Worm (Caenorhabditis elegans) whole organism, L4/young adult: Measurements from ENCODE around the gene F49F1.4.
A peak's percentile ranks its signal among the peaks of the same experiment; 100 is the strongest.
"Not testable (repeated sequence)": the region's sequence is repeated elsewhere in the genome, so short reads cannot be mapped to it uniquely, and the experiment has no call there.

Source experiments
- W03F9.2 ChIP-seq: fragments of 150-350 bp; optimal IDR thresholded peaks from 2 replicates; lab custom pipeline; 2014; ENCODE audit warnings: missing biosample characterization, missing genetic modification characterization
- dao-5 ChIP-seq: sonication (generic microtip); optimal IDR thresholded peaks from 2 replicates; lab custom pipeline; 2016; ENCODE audit warnings: missing genotype, missing genetic modification characterization, moderate library complexity, missing compliant biosample characterization
- him-1 ChIP-seq: sonication (generic microtip); optimal IDR thresholded peaks from 2 replicates; lab custom pipeline; 2016; ENCODE audit warnings: missing genotype, missing genetic modification reagents, missing genetic modification characterization, missing compliant biosample characterization

The F49F1.4 gene

DNA sequence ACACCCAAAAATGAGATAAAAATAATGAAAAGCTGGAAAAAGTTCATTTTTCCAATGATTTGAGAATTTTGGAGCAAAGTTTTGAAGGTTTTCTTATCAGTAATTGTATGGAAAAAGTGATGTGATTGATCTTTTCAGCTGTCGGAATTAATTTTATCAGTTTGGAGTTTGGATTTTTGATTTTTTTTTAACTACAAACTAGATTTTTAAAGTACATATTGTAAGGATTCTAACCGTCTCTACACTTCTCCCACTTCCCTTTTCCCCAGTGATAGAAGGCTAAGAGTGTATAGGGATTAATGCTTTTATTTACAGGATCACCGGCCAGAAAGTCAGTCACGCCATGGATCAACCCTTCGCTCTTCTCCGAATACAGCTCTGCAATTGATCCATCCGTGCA is 10.1 kb upstream of the F49F1.4 start, which contains the start of gene F49F1.7:
F49F1.7 (minus strand) TSS at position 101 of the 400 bp plus-strand sequence.
- TF ChIP-seq him-1; W03F9.2 (tag; lab: Kevin White, UChicago); dao-5 (tag; lab: Kevin White, UChicago): not testable (repeated sequence)

DNA sequence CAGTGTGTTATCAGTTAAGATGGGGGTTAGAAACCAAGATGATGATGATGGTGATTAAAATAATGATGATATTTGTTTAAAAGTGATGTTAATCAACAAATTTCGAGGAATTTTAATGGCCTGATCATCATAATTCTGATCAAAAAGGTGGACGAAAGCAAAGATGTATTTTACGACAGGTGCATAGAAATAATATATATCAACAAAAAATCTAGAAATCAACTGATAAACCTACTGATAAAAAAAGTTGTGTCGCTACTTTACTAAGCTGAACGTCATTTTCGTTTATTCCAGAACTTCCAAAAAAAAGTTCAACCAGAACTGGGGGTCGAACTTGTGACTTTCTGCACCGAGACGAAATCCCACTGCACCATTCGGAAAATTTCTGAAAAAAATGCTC is 7.5 kb upstream of the F49F1.4 start, which contains the start of gene mul-1:
mul-1 (minus strand) TSS at position 84 of the 400 bp plus-strand sequence.
- no peak for TF ChIP-seq dao-5 (tag; lab: Kevin White, UChicago)
- TF ChIP-seq him-1 = no peak
- no peak for TF ChIP-seq W03F9.2 (tag; lab: Kevin White, UChicago)

DNA sequence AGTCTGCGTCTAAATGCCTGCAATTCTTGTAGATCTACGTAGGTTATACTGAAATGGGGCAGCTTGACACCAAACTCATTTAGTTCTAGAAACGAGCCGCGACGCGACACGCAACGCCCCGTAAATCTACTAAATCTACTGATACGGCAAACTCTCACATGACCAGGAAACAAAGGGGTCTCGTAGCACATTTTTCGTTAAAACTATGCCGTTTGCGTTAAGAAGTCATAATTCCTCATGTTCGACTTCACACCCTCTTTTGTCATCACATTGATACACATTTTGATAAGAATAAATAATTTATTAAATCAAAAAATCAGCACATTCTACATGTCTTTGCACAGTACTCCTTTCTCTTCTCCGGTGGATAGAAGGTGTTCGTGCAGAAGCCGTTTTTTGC is 5.5 kb upstream of the F49F1.4 start:
- TF ChIP-seq dao-5 (tag; lab: Kevin White, UChicago) (no peak), W03F9.2 (tag; lab: Kevin White, UChicago) (no peak), him-1 (no peak)

DNA sequence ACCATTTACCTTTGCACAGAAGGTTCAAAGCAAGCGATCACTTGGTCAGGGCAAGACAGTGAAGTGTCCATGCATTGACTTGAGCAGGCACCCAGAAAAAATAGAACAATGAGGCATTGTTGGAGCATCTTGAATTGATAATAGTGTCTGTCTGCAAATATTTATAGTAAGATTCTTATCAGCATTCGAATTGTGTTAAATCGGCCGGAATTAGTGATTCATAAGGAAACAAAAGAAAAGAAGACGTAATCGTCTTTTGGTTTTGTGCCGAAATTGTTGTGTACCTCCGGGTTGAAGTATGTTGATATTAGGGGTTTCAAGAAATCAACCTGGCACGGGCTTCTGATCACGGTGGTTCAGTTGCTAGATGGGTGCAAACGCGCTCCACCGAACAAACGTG is 4.7 kb upstream of the F49F1.4 start, which contains the start of gene F49F1.5:
F49F1.5 (minus strand) TSS at position 153 of the 400 bp plus-strand sequence.
- TF ChIP-seq dao-5 (tag; lab: Kevin White, UChicago) (no peak), W03F9.2 (tag; lab: Kevin White, UChicago) (no peak), him-1 (no peak)

DNA sequence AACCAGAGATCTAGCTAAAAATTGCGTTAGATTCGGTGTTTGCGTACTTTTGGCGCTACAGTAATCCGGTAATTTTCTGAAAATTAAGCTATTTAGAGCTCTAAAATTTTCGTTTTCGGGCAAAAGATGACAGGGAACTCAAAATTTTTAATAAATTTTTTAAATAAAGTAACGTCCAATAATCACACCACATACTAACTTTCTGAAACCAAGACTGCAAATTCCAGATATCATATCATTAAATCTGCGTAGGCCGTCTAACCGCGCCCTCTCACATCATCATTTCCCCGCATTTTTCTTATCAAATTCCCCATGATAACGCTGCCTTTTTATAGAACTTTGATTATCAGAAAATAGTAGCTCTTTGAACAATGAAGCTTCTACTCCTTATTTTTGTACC is 1.9 kb upstream of the F49F1.4 start, which contains the start of gene drd-50:
drd-50 (plus strand) TSS at position 301 of the 400 bp plus-strand sequence.
- TF ChIP-seq dao-5 (tag; lab: Kevin White, UChicago) (no peak), W03F9.2 (tag; lab: Kevin White, UChicago) (no peak), him-1 (no peak)

DNA sequence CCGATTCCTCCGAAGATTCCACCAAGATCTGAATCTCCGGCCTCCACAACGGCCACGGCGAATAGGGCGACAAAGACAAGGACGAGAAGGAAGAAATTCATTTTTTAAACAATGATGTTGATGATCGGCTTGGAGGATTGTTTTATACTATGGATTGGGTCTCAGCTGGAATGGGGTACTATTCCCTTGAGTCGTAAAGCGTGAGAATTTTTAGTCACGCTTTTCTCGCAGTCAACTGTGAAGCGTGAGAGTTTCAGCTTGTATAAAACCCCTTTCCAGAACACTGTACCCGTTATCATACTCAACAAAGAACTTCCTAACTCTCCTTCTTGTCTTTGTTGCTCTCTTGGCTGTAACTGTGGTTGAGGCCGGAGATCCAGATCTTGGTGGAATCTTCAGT is 1.0 kb downstream of the F49F1.4 start, which contains the start of gene F49F1.15:
F49F1.15 (minus strand) TSS at position 101 of the 400 bp plus-strand sequence.
- TF ChIP-seq W03F9.2 (tag; lab: Kevin White, UChicago) = no peak

DNA sequence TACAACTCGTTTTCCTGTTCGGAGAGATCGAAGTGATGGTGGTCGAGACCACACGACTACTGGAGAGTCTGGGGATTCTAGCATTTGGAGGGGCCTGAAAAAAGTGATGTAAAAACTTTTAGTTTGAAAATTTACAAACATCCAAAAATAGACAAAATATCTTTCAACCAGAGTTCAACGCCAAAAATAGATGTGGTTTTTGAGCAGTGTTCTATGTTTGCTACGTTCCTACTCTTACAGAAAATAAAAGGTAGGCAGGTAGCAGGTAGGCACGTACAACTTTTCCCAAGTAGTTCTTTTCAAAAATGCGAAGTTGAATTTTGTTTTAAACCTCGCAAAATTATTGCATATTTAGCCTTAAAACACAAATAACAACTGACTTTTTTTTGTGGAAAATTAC is 3.1 kb downstream of the F49F1.4 start, which contains the start of gene F49F1.14:
F49F1.14 (minus strand) TSS at position 101 of the 400 bp plus-strand sequence.
- TF ChIP-seq dao-5 (tag; lab: Kevin White, UChicago) = no peak
- TF ChIP-seq him-1 = no peak
- no peak for TF ChIP-seq W03F9.2 (tag; lab: Kevin White, UChicago)

DNA sequence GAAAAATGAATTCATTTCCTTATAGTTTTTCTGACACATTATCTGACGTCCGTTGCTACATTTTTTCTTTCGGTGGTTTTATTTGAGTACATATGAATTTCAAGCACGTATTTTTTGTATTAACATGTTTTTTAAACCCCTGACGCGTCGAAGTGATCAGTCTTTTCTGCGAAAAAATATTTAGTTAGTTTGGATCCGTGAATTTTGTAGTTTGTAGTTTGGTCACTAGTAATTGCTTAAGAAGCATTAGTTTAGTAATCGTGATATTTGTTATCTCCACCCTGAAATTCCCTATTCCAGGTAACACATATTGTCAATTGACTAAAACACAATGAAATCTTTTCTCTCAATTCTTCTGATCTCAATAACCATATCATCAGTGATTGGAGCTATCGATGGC is 6.8 kb downstream of the F49F1.4 start, which contains the start of gene C35B1.7:
C35B1.7 (plus strand) TSS at position 301 of the 400 bp plus-strand sequence.
- TF ChIP-seq dao-5 (tag; lab: Kevin White, UChicago) (no peak), him-1 (no peak), W03F9.2 (tag; lab: Kevin White, UChicago) (no peak)

DNA sequence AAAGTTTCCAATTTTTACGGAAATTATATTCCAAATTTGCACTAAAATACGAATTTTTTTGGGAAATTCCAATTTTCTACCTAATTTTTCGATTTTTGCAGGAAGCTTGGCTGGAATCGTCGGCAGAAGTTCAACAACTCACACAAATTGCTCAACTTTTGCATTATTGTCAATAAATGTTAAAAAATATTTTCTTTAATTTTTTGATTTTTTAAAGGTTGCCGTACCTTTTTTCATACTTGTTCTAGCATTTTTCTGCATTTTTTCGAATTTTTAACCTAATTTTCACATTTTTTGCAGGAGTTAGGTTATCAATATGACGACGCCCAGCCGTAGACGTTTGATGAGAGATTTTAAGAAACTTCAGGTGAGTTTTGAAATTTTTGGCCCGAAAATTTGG is 12.8 kb downstream of the F49F1.4 start, which contains the start of gene ubc-1:
ubc-1 (plus strand) TSS at position 301 of the 400 bp plus-strand sequence.
- no peak for TF ChIP-seq W03F9.2 (tag; lab: Kevin White, UChicago)
- no peak for TF ChIP-seq dao-5 (tag; lab: Kevin White, UChicago)
- no peak for TF ChIP-seq him-1

DNA sequence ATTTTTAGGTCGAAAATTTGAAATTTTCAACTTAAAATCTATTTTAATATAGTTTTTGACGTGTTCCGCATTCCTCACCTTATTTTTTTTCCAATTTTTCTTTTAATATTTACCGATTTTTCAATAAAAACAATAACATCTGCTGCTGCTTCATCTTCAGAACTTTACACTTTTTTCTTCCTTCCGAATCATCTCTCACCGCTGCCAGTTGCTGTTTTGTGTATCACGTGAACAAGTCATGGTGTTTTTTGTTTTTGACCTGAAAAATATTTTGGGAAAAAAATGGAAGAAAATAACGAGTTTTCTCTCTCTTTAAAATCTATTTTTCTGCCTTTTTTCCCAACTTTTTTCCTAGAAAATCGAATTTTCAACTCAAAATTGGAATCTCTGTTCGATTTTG is 15.8 kb downstream of the F49F1.4 start:
- TF ChIP-seq him-1 (no peak), W03F9.2 (tag; lab: Kevin White, UChicago) (no peak), dao-5 (tag; lab: Kevin White, UChicago) (no peak)

DNA sequence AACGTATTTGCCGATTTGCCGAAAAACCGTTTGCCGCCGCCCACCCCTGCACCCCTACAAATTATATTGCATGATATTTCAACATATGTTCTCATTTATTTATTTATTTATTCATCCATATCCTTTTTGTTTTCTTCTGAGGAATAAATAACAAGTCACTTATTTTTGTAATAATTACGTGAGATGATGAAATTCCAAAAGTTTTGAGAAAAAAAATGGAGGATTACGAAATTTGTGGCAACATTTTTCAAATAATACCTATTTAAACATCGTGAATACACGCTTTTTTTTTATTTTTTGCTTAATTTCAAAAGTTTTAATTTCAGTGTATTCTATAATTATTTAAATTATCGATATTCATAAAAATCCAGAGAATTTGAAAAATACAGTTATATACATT is 18.6 kb downstream of the F49F1.4 start:
- TF ChIP-seq him-1 = no peak
- no peak for TF ChIP-seq dao-5 (tag; lab: Kevin White, UChicago)
- TF ChIP-seq W03F9.2 (tag; lab: Kevin White, UChicago) = no peak

DNA sequence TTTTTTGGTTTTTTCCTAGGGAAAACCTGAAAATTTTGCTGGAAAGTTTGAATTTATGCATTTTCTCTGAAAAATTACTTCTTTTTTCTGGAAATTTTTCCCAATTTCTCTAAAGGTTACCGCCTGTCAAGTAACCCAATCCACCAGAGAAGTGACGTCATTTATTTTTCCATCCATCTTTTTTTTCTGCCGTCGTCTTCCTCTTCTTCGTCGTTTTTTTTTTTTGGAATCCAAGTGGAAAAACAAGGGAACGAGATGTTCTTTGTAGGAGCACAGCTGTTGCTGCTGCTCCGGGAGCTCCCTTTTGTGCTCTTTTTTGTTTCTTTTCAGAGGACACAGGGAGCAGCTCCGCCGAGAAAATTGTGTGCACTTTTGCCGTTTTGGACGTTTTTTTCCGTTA is 21.2 kb downstream of the F49F1.4 start:
- TF ChIP-seq dao-5 (tag; lab: Kevin White, UChicago) (no peak), him-1 (no peak), W03F9.2 (tag; lab: Kevin White, UChicago) (no peak)

DNA sequence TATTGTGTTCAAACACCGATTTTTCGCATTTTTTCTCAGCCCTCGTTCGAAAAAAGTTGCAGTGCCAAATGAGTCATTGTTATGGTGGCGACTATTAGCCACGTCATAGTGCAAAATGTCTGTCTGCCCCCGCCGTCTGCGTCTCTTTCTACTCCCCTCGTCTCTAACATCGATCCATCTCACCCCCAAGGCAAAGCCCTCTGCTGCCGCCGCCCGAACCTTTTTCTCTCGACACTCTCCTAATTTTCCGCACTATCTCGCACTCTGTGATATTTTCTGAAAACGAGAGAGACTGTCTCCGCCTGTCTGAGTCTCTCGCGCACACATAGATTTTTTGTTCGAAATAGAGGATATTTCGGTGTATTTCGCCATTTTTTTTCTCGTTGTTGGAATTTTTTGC is 22.4 kb downstream of the F49F1.4 start:
- peak; percentile 11 for TF ChIP-seq him-1
- TF ChIP-seq W03F9.2 (tag; lab: Kevin White, UChicago) = no peak

DNA sequence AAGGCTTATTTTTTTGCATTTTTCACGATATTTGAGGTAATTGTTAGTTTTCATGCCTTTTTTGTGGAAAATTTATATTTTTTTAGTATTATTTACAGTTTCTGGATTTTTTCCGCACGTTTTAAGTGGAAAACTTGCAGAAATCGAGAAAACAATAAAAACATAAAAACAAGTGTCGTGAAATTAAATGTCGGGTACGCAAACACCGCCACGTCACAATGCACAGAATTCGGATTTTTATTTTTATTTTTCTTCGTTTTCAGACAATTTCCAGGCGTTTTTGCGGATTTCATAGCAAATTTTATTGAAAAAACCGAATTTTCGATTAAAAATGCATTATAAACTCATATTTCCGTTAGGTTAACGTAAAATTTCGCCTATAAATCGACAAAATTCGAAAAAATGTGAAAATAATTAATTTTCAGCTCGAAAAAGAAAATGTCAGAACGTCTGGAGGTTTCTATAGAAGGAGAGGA is 29.7 kb downstream of the F49F1.4 start, which contains the start of gene C35B1.2:
C35B1.2 (plus strand) TSS at position 426 of the 476 bp plus-strand sequence.
- TF ChIP-seq W03F9.2 (tag; lab: Kevin White, UChicago) = peak; percentile 23
- TF ChIP-seq dao-5 (tag; lab: Kevin White, UChicago) = no peak

DNA sequence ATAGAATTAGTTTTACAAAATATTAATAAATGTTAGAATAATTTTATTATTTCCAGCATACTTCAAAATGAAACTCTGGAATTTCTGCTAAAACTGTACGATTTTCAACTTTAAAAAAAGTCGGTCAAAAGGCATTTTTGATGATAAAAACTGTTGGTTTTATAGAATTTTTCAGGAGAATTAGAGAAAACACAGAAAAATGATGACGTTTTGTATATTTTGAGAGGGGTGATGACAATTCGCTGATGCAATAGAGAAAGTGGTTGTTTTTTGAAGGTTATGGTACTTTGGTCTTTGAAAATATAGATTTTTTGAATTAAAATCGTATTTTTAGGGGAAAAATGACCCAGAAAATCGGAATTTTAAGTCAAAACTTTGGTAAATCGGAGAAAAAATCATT is 30.5 kb downstream of the F49F1.4 start:
- TF ChIP-seq W03F9.2 (tag; lab: Kevin White, UChicago) (peak; percentile 2), him-1 (no peak), dao-5 (tag; lab: Kevin White, UChicago) (no peak)
